Fruit fly (Drosophila melanogaster): ENCODE data around the gene Tob.

Gene Tob

DNA sequence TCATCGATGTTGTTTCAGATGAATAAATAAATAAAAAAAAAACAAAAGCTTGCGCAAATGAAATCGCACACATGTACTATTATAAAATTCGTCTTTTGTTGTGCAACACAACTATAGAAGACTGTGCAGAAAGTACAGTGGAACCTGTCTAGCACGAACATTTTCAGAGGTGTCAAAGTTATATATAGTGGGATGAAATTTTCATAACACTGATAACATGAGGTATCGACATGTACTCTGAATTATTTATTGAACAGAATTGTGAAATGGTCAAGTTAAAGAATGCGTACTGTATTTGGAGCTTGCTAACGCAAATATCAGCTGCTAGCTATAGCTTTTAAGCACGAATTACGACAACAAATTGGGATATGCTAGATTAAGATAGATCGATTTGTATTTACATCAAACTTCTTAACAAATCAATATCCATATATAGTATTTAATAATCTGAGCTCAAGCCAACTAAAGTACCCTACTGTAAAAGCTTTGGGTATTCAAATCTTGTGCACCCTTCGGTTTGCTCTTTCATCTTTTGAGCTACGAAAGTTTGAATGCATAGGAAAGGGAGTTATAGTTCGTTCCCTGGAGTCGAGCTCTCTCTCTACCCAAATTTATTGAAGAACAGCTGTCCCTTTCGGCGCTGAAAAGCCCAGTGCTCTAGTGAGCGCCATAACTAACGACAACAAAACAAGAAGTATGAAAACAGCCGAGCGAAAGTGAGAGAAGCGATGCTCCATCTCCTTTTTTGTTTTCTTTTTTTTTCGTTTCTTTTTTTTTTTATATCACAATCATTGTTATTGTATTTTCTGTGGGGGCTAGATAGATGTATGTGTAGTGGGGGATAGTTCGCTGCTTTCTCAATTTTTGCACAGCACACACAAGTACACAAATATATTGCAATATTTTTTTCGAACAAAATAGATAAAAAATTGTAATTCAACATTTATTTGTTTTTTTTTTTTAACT is 833 bp downstream of the Tob start:
- TF ChIP-seq CG16779 (tag; optimal IDR thresholded peaks at IDR 0.05) (peak; percentile 34), Sox14 (GFP tag; optimal IDR thresholded peaks at IDR 0.05) (peak; percentile 76), CG6163 (GFP tag; IDR thresholded peaks at IDR 0.05) (peak; percentile 93), acj6 (GFP tag; optimal IDR thresholded peaks at IDR 0.05) (peak; percentile 83), Hr39 (GFP tag; optimal IDR thresholded peaks at IDR 0.05) (peak; percentile 83), svp (GFP tag) (peak; percentile 86), Met (GFP tag; optimal IDR thresholded peaks at IDR 0.05) (peak; percentile 73), dac (GFP tag; optimal IDR thresholded peaks at IDR 0.05) (peak; percentile 52), CG7368 (GFP tag; optimal IDR thresholded peaks at IDR 0.05) (peak; percentile 70), Hr38 (GFP tag; optimal IDR thresholded peaks at IDR 0.05) (peak; percentile 16), net (GFP tag; optimal IDR thresholded peaks at IDR 0.05) (peak; percentile 74), Eip93F (GFP tag; optimal IDR thresholded peaks at IDR 0.05) (no peak), Ets96B (tag; optimal IDR thresholded peaks at IDR 0.05) (peak; percentile 35), CG11762 (GFP tag; optimal IDR thresholded peaks at IDR 0.05; ENCODE audit: insufficient read depth) (peak; percentile 50), CG10669 (GFP tag; optimal IDR thresholded peaks at IDR 0.05) (peak; percentile 58), CG6854 (GFP tag; optimal IDR thresholded peaks at IDR 0.05) (peak; percentile 8), CG10631 (GFP tag; optimal IDR thresholded peaks at IDR 0.05) (peak; percentile 66), CG8319 (GFP tag; optimal IDR thresholded peaks at IDR 0.05) (peak; percentile 52), pdm3 (GFP tag; optimal IDR thresholded peaks at IDR 0.05) (peak; percentile 85), Smox (GFP tag; optimal IDR thresholded peaks at IDR 0.05) (peak; percentile 66), lz (GFP tag; optimal IDR thresholded peaks at IDR 0.05) (peak; percentile 75), OdsH (GFP tag; optimal IDR thresholded peaks at IDR 0.05) (peak; percentile 82), Blimp-1 (GFP tag; optimal IDR thresholded peaks at IDR 0.05) (peak; percentile 16), CG6276 (GFP tag; optimal IDR thresholded peaks at IDR 0.05) (peak; percentile 74), cyc (GFP tag; optimal IDR thresholded peaks at IDR 0.05) (peak; percentile 78), CG8119 (GFP tag; IDR thresholded peaks at IDR 0.05) (peak; percentile 77), Hr4 (GFP tag; optimal IDR thresholded peaks at IDR 0.05) (peak; percentile 90), CG32006 (GFP tag; optimal IDR thresholded peaks at IDR 0.05) (peak; percentile 79), CG31627 (GFP tag; optimal IDR thresholded peaks at IDR 0.05) (peak; percentile 81), CG34406 (GFP tag; optimal IDR thresholded peaks at IDR 0.05) (peak; percentile 62), spab (GFP tag; optimal IDR thresholded peaks at IDR 0.05) (no peak), Sox15 (GFP tag; optimal IDR thresholded peaks at IDR 0.05) (peak; percentile 63), CG9139 (GFP tag; optimal IDR thresholded peaks at IDR 0.05) (no peak), fd59A (GFP tag; optimal IDR thresholded peaks at IDR 0.05) (peak; percentile 41), Sox102F (GFP tag; optimal IDR thresholded peaks at IDR 0.05) (peak; percentile 73), fkh (GFP tag; optimal IDR thresholded peaks at IDR 0.05) (peak; percentile 63), CG15336 (GFP tag; IDR thresholded peaks at IDR 0.05) (peak; percentile 86), Gug (GFP tag; IDR thresholded peaks at IDR 0.05) (peak; percentile 81), CG3032 (tag; optimal IDR thresholded peaks at IDR 0.05) (peak; percentile 57), CG11902 (GFP tag; optimal IDR thresholded peaks at IDR 0.05) (peak; percentile 67), eg (GFP tag; IDR thresholded peaks at IDR 0.05) (peak; percentile 95), salr (GFP tag; optimal IDR thresholded peaks at IDR 0.05) (peak; percentile 14 to 19), fd85E (GFP tag; optimal IDR thresholded peaks at IDR 0.05) (peak; percentile 7), CG1621 (tag; optimal IDR thresholded peaks at IDR 0.05) (peak; percentile 33), dsx (GFP tag; optimal IDR thresholded peaks at IDR 0.05; ENCODE audit: poor library complexity, severe bottlenecking) (peak; percentile 10), vri (GFP tag; optimal IDR thresholded peaks at IDR 0.05) (peak; percentile 66), ss (GFP tag; optimal IDR thresholded peaks at IDR 0.05) (peak in 1 of 2 experiments; percentile 11), CG11294 (GFP tag; IDR thresholded peaks at IDR 0.05) (peak; percentile 88), CG4318 (GFP tag; optimal IDR thresholded peaks at IDR 0.05) (peak; percentile 73)

Measured in whole organism, prepupa.